Worm (Caenorhabditis elegans): Measurements from ENCODE around the gene T01H3.5.

The T01H3.5 gene

DNA sequence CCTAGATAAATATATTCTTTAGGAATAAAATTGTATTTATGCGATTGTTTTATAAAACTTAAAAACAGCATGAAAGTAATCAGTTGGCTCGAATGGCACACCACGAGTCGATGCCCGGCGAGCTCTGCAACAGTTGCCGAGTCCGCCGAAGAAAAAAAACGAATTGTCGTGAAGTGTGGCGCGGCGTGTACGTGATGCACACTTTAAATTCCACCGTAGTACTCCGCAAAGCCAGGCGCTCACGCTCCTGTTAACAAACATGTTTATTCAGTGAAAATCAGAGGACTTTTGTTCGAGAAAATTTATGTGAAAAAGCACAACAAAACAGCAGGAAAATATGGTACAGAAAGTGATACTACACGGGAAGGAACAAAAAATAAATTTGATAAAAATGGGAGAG is 8.8 kb upstream of the T01H3.5 start (continued):
- TF ChIP-seq sox-4 (tag; optimal IDR thresholded peaks at IDR 0.05) (no peak), C34B4.2 (tag; optimal IDR thresholded peaks at IDR 0.05) (no peak), blmp-1 (tag; optimal IDR thresholded peaks at IDR 0.05) (peak; percentile 54), unc-130 (tag; optimal IDR thresholded peaks at IDR 0.05) (peak; percentile 54), lin-39 (tag; optimal IDR thresholded peaks at IDR 0.05) (no peak), aha-1 (tag; optimal IDR thresholded peaks at IDR 0.05) (no peak), nhr-20 (tag; optimal IDR thresholded peaks at IDR 0.05) (peak; percentile 52), nhr-76 (tag; optimal IDR thresholded peaks at IDR 0.05) (no peak), C04F5.9 (tag; optimal IDR thresholded peaks at IDR 0.05) (no peak), sup-37 (GFP tag; optimal IDR thresholded peaks at IDR 0.05) (no peak), lin-14 (GFP tag; optimal IDR thresholded peaks at IDR 0.05) (no peak)

ce11 chrII:7873843-7874372 is 5.5 kb upstream of the T01H3.5 start, which contains the start of gene T01H3.3:
TSS of gene T01H3.3 (minus strand) at chrII:7873893.
- TF ChIP-seq zag-1 (tag; optimal IDR thresholded peaks at IDR 0.05) (no peak), vab-15 (tag; optimal IDR thresholded peaks at IDR 0.05) (no peak), unc-130 (tag; optimal IDR thresholded peaks at IDR 0.05) (peak; percentile 22), nhr-85 (tag) (peak; percentile 39), efl-1 (optimal IDR thresholded peaks at IDR 0.05) (peak; percentile 52 to 66), efl-1 (GFP tag; optimal IDR thresholded peaks at IDR 0.05 in 1 of 2) (peak in 1 of 2 experiments; percentile 58), mep-1 (tag; optimal IDR thresholded peaks at IDR 0.05) (peak; percentile 13), hlh-17 (GFP tag; optimal IDR thresholded peaks at IDR 0.05; ENCODE audit: borderline replicate concordance) (no peak), tbx-2 (tag; optimal IDR thresholded peaks at IDR 0.05) (peak; percentile 34), irx-1 (tag; optimal IDR thresholded peaks at IDR 0.05) (no peak), nhr-19 (GFP tag; conservative IDR thresholded peaks at IDR 0.05) (peak; percentile 41; the same call in 1 of the 2 replicates), lin-15B (tag; optimal IDR thresholded peaks at IDR 0.05) (no peak), lin-14 (GFP tag; optimal IDR thresholded peaks at IDR 0.05) (peak; percentile 52), mef-2 (tag; optimal IDR thresholded peaks at IDR 0.05) (no peak), jun-1 (tag; optimal IDR thresholded peaks at IDR 0.05) (no peak), hlh-4 (tag; optimal IDR thresholded peaks at IDR 0.05) (no peak), C04F5.9 (tag; optimal IDR thresholded peaks at IDR 0.05) (no peak), dsc-1 (tag; optimal IDR thresholded peaks at IDR 0.05) (peak; percentile 33), elt-3 (tag; optimal IDR thresholded peaks at IDR 0.05) (peak in 2 of 6 experiments; percentile 12 to 43), skn-1 (tag; optimal IDR thresholded peaks at IDR 0.05) (peak; percentile 25), nhr-20 (tag; optimal IDR thresholded peaks at IDR 0.05) (peak; percentile 43), lsy-2 (tag; optimal IDR thresholded peaks at IDR 0.05) (peak; percentile 68 to 87), swsn-7 (tag; optimal IDR thresholded peaks at IDR 0.05) (peak; percentile 58), pag-3 (tag; optimal IDR thresholded peaks at IDR 0.05; ENCODE audit: borderline replicate concordance, insufficient read depth) (no peak), nhr-71 (tag; optimal IDR thresholded peaks at IDR 0.05) (peak; percentile 66), F16B12.6 (tag; optimal IDR thresholded peaks at IDR 0.05) (peak; percentile 58), nhr-90 (tag; optimal IDR thresholded peaks at IDR 0.05; ENCODE audit: poor library complexity) (peak; percentile 42), lin-13 (GFP tag; optimal IDR thresholded peaks at IDR 0.05) (peak; percentile 36), tlp-1 (tag; optimal IDR thresholded peaks at IDR 0.05) (no peak), nhr-47 (tag; optimal IDR thresholded peaks at IDR 0.05) (peak; percentile 52), lin-35 (GFP tag; optimal IDR thresholded peaks at IDR 0.05) (peak; percentile 57 to 59), xbp-1 (tag; optimal IDR thresholded peaks at IDR 0.05) (peak; percentile 53), C34B4.2 (tag; optimal IDR thresholded peaks at IDR 0.05) (no peak), isw-1 (GFP tag; IDR thresholded peaks at IDR 0.05) (no peak), C16A3.4 (tag; optimal IDR thresholded peaks at IDR 0.05) (peak; percentile 50), snu-23 (GFP tag; optimal IDR thresholded peaks at IDR 0.05) (peak; percentile 73), nhr-76 (tag; optimal IDR thresholded peaks at IDR 0.05) (no peak), nhr-77 (tag; optimal IDR thresholded peaks at IDR 0.05) (no peak), ceh-82 (tag; optimal IDR thresholded peaks at IDR 0.05) (peak in 2 of 3 experiments; percentile 20 to 31), ceh-8 (GFP tag; optimal IDR thresholded peaks at IDR 0.05) (no peak), ceh-90 (tag; optimal IDR thresholded peaks at IDR 0.05) (no peak), zip-4 (GFP tag; optimal IDR thresholded peaks at IDR 0.05) (no peak), dpl-1 (GFP tag; optimal IDR thresholded peaks at IDR 0.05) (peak; percentile 42 to 63 (median 52)), blmp-1 (tag; optimal IDR thresholded peaks at IDR 0.05) (no peak), grh-1 (GFP tag; IDR thresholded peaks at IDR 0.05) (no peak), rnt-1 (tag; optimal IDR thresholded peaks at IDR 0.05) (peak; percentile 40)

All from whole organism, L1 larva.